Worm (Caenorhabditis elegans) whole organism, late embryonic: ENCODE data around the gene spin-2.

Experiments used
- dmd-4 ChIP-seq: sonication (generic microtip); optimal IDR thresholded peaks from 2 replicates; lab custom pipeline; 2016; ENCODE audit warnings: borderline replicate concordance, missing genetic modification characterization, missing compliant biosample characterization
- ttx-3 ChIP-seq: sonication (generic microtip); optimal IDR thresholded peaks from 2 replicates; lab custom pipeline; 2016; ENCODE audit warnings: missing genetic modification reagents, missing genetic modification characterization, missing compliant biosample characterization
- unc-42 ChIP-seq: sonication (generic microtip); optimal IDR thresholded peaks from 2 replicates; lab custom pipeline; 2016; ENCODE audit warnings: missing genotype, missing genetic modification characterization, missing compliant biosample characterization

DNA sequence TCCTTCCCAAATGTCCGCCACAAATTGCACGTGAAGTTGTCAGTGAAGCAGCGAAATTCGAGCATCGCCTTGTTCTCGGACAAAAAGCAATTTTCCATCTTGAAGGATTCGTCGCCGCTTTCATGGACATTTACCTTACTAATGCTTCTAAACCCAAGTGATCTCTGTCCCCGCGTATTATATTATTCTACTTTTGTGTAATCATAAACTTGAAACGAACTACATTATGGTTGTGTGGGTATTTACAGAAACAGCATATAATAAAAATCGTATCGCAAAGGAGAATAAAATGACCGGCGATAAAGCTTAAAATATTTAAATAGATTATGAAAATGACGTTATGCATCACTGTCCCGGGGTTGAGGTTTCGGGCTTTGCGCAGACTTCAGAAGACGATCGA, 10.0 kb downstream of the spin-2 start:
- TF ChIP-seq ttx-3, result no peak
- TF ChIP-seq unc-42, result no peak
- no peak for TF ChIP-seq dmd-4 (tag; lab: Kevin White, UChicago)
